Fruit fly (Drosophila melanogaster): ENCODE data around the gene Dmtn.

DNA sequence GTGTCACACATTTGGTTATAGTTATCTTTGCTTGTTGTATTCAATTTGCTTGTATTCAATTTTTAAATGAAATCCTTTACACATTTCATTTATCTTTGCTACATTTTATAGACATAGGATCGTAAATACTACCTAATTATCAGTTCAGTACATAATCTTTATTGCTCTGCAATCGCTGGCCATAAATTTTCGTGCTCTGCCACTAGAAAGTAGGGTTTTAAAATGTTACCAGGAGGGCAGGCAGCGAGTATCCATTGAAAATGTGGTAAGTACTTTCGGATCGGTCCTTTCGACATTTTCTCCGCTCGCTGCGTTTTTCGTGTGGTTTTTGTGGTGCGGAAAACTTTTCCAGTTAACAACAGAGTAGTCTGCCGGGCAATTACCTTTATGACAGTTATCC lies 6.4 kb downstream of the Dmtn start:
- TF ChIP-seq Vsx2 (GFP tag; optimal IDR thresholded peaks at IDR 0.05; ENCODE audit: partially characterized antibody) (no peak), h (GFP tag; optimal IDR thresholded peaks at IDR 0.05) (no peak), Hr83 (GFP tag; optimal IDR thresholded peaks at IDR 0.05; ENCODE audit: poor library complexity, severe bottlenecking) (no peak), tai (GFP tag; optimal IDR thresholded peaks at IDR 0.05) (no peak), dl (GFP tag; optimal IDR thresholded peaks at IDR 0.05; ENCODE audit: insufficient read depth in 1 of 2, partially characterized antibody in 2 of 2) (no peak), Mio (GFP tag; optimal IDR thresholded peaks at IDR 0.05) (no peak), woc (GFP tag; optimal IDR thresholded peaks at IDR 0.05) (no peak), Rel (GFP tag; optimal IDR thresholded peaks at IDR 0.05) (no peak), Rel (tag; optimal IDR thresholded peaks at IDR 0.05) (no peak)

Data from whole organism, wandering third instar larva.